Worm (Caenorhabditis elegans): ENCODE data around the gene arl-5.

ce11 chrIII:9857110-9857509 lies 34.1 kb downstream of the arl-5 start:
- no peak for TF ChIP-seq unc-39 (tag; optimal IDR thresholded peaks at IDR 0.05)
- TF ChIP-seq pha-4 (tag; optimal IDR thresholded peaks at IDR 0.05): peak; percentile 28
- TF ChIP-seq ztf-11 (tag; optimal IDR thresholded peaks at IDR 0.05): no peak
- no peak for TF ChIP-seq lin-15B (tag; optimal IDR thresholded peaks at IDR 0.05)
- TF ChIP-seq ceh-16 (tag; optimal IDR thresholded peaks at IDR 0.05): no peak
- no peak for TF ChIP-seq mdl-1 (tag; optimal IDR thresholded peaks at IDR 0.05)
- no peak for TF ChIP-seq sea-2 (GFP tag; optimal IDR thresholded peaks at IDR 0.05)
- TF ChIP-seq aly-2 (tag; optimal IDR thresholded peaks at IDR 0.05): no peak
- no peak for TF ChIP-seq R02D3.7 (tag; optimal IDR thresholded peaks at IDR 0.05)
